Fruit fly (Drosophila melanogaster): ENCODE results near the gene grk.

grk gene

DNA sequence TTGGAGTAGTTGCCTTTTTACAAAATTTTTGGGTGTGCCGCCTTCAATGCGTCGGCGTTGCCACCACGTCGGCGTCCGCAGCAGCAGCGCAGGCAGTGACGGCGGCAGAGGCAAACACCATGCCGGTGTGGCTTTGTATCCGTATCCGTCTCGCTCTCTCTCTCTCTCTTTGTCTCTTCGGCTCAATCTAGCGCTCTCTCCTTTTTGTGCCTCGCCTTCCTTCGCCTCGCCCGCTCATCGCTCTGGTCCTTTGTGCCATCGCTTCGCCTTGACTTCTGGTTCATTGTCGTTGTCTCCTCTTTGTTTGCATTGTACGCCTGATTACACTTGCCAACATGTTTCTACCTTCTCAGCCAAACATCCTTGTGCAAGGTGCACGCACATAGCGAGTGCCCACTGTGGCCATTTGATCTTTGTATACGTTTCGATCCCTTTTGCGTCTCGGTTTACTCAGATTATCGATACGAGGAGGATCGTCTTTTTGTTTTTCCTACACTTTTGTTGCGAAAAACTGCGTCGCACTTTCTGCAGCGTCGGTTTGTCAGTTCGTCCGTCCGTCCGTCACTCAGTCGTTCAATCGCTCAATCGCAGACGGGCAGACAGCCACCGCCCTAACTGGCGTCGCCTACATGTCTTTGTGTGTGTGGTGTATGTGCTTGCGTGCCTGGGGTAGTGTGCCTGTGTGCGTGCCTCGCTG is 16.9 kb downstream of the grk start (continued):
- peak; percentile 39 for TF ChIP-seq zen (tag; optimal IDR thresholded peaks at IDR 0.05)
- TF ChIP-seq CG18476 (GFP tag; optimal IDR thresholded peaks at IDR 0.05) = no peak
- TF ChIP-seq tin (GFP tag; optimal IDR thresholded peaks at IDR 0.05) = peak; percentile 5
- TF ChIP-seq otp (GFP tag; IDR thresholded peaks at IDR 0.05) = peak; percentile 36; the same call in 1 of the 3 replicates
- TF ChIP-seq rib (GFP tag; IDR thresholded peaks at IDR 0.05) = 0 out of 2 replicates have a peak, but pooled peaks have one; percentile 12
- TF ChIP-seq CG9876 (GFP tag; optimal IDR thresholded peaks at IDR 0.05) = no peak
- peak; percentile 21 for TF ChIP-seq gcm (GFP tag; optimal IDR thresholded peaks at IDR 0.05)
- peak; percentile 6 for TF ChIP-seq bab2 (GFP tag; optimal IDR thresholded peaks at IDR 0.05)
- TF ChIP-seq Med (GFP tag) = peak; percentile 80
- 0 out of 2 replicates have a peak, but pooled peaks have one; percentile 5 for TF ChIP-seq sim (GFP tag; IDR thresholded peaks at IDR 0.05)
- TF ChIP-seq Xbp1 (GFP tag; optimal IDR thresholded peaks at IDR 0.05) = peak; percentile 3
- peak; percentile 31; the same call in 1 of the 2 replicates for TF ChIP-seq CG9932 (GFP tag; IDR thresholded peaks at IDR 0.05)
- TF ChIP-seq E2f1 (GFP tag; IDR thresholded peaks at IDR 0.05) = no peak
- no peak for TF ChIP-seq CG4617 (GFP tag; optimal IDR thresholded peaks at IDR 0.05; ENCODE audit: borderline replicate concordance)
- TF ChIP-seq Adf1 (GFP tag; IDR thresholded peaks at IDR 0.05) = peak; percentile 98
- TF ChIP-seq Dll (GFP tag; IDR thresholded peaks at IDR 0.05; ENCODE audit: partially characterized antibody) = no peak
- TF ChIP-seq CG4328 (GFP tag; optimal IDR thresholded peaks at IDR 0.05) = no peak
- TF ChIP-seq grau (tag; optimal IDR thresholded peaks at IDR 0.05) = peak; percentile 94
- TF ChIP-seq tup (GFP tag; optimal IDR thresholded peaks at IDR 0.05) = no peak
- TF ChIP-seq CG1832 (GFP tag; optimal IDR thresholded peaks at IDR 0.05) = peak; percentile 82
- TF ChIP-seq Ets97D (GFP tag; optimal IDR thresholded peaks at IDR 0.05) = peak; percentile 4
- TF ChIP-seq al (GFP tag; IDR thresholded peaks at IDR 0.05) = no peak
- no peak for TF ChIP-seq NC2α (GFP tag; optimal IDR thresholded peaks at IDR 0.05)
- TF ChIP-seq CG2120 (GFP tag; optimal IDR thresholded peaks at IDR 0.05) = peak; percentile 34
- TF ChIP-seq D (optimal IDR thresholded peaks at IDR 0.05) = peak; percentile 99
- TF ChIP-seq D (GFP tag; optimal IDR thresholded peaks at IDR 0.05) = peak; percentile 23
- TF ChIP-seq lmd (GFP tag; IDR thresholded peaks at IDR 0.05) = no peak
- TF ChIP-seq ewg (GFP tag; optimal IDR thresholded peaks at IDR 0.05) = peak; percentile 30
- TF ChIP-seq CG9609 (GFP tag; optimal IDR thresholded peaks at IDR 0.05) = peak; percentile 25
- peak; percentile 73 to 90 for TF ChIP-seq Trl (optimal IDR thresholded peaks at IDR 0.05)
- peak; percentile 50 for TF ChIP-seq Trl (GFP tag; optimal IDR thresholded peaks at IDR 0.05)
- no peak for TF ChIP-seq fd102C (GFP tag; optimal IDR thresholded peaks at IDR 0.05)
- no peak for TF ChIP-seq CG10147 (GFP tag; optimal IDR thresholded peaks at IDR 0.05)
- 0 out of 2 replicates have a peak, but pooled peaks have one; percentile 11 for TF ChIP-seq CG1024 (GFP tag; IDR thresholded peaks at IDR 0.05)
- TF ChIP-seq pan (optimal IDR thresholded peaks at IDR 0.05) = no peak
- peak in 1 of 2 experiments; percentile 25 for TF ChIP-seq pan (GFP tag; optimal IDR thresholded peaks at IDR 0.05 in 1 of 2, IDR thresholded peaks at IDR 0.05 in 1 of 2)
- peak; percentile 24; the same call in 1 of the 2 replicates for TF ChIP-seq CG10321 (GFP tag; IDR thresholded peaks at IDR 0.05)
- TF ChIP-seq CG8388 (GFP tag; optimal IDR thresholded peaks at IDR 0.05) = no peak
- TF ChIP-seq dmrt11E (tag; optimal IDR thresholded peaks at IDR 0.05) = no peak
- 0 out of 3 replicates have a peak, but pooled peaks have one; percentile 30 for TF ChIP-seq dysf (GFP tag; IDR thresholded peaks at IDR 0.05)
- no peak for TF ChIP-seq cwo (GFP tag; optimal IDR thresholded peaks at IDR 0.05)
- no peak; the same call in 2 of the 3 replicates for TF ChIP-seq CG11456 (GFP tag; IDR thresholded peaks at IDR 0.05)
- TF ChIP-seq gce (GFP tag; IDR thresholded peaks at IDR 0.05) = 0 out of 3 replicates have a peak, but pooled peaks have one; percentile 39
- no peak for TF ChIP-seq CG31388 (GFP tag; optimal IDR thresholded peaks at IDR 0.05)
- TF ChIP-seq gsb (GFP tag; IDR thresholded peaks at IDR 0.05) = no peak
- 0 out of 2 replicates have a peak, but pooled peaks have one; percentile 41 for TF ChIP-seq CG32532 (GFP tag; IDR thresholded peaks at IDR 0.05)
- TF ChIP-seq sima (GFP tag; optimal IDR thresholded peaks at IDR 0.05) = no peak
- TF ChIP-seq MTF-1 (GFP tag; optimal IDR thresholded peaks at IDR 0.05; ENCODE audit: borderline replicate concordance) = no peak
- TF ChIP-seq MESR4 (GFP tag; optimal IDR thresholded peaks at IDR 0.05) = no peak
- peak; percentile 29 for TF ChIP-seq btn (GFP tag; optimal IDR thresholded peaks at IDR 0.05)

All from whole organism, embryonic.